Worm (Caenorhabditis elegans): ENCODE results near the gene gbh-2.
A peak's percentile ranks its signal among the peaks of the same experiment; 100 is the strongest.

The gbh-2 gene

ce11 chrII:8456681-8457389 is 28.8 kb upstream of the gbh-2 start:
- TF ChIP-seq dao-5 (tag; optimal IDR thresholded peaks at IDR 0.05) (no peak), him-1 (tag; optimal IDR thresholded peaks at IDR 0.05) (no peak), W03F9.2 (tag; optimal IDR thresholded peaks at IDR 0.05) (no peak)

- TF ChIP-seq him-1 (tag; optimal IDR thresholded peaks at IDR 0.05) (no peak), dao-5 (tag; optimal IDR thresholded peaks at IDR 0.05) (no peak), W03F9.2 (tag; optimal IDR thresholded peaks at IDR 0.05) (no peak)
These were observed 28.2 kb upstream of the gbh-2 start, which contains the start of gene zyg-9 for ce11 chrII:8457438-8457837. Gene zyg-9 (plus strand): TSS chrII:8457818.

ce11 chrII:8464448-8464898 is 21.2 kb upstream of the gbh-2 start, which contains the start of gene fars-3:
Gene fars-3 (plus strand): TSS chrII:8464848.
- no peak for TF ChIP-seq dao-5 (tag; optimal IDR thresholded peaks at IDR 0.05)
- TF ChIP-seq W03F9.2 (tag; optimal IDR thresholded peaks at IDR 0.05) = peak; percentile 48
- no peak for TF ChIP-seq him-1 (tag; optimal IDR thresholded peaks at IDR 0.05)

ce11 chrII:8466874-8467273 is 18.8 kb upstream of the gbh-2 start, which contains the start of gene F22B5.10:
Gene F22B5.10 (plus strand): TSS chrII:8467174.
- no peak for TF ChIP-seq dao-5 (tag; optimal IDR thresholded peaks at IDR 0.05)
- no peak for TF ChIP-seq W03F9.2 (tag; optimal IDR thresholded peaks at IDR 0.05)
- no peak for TF ChIP-seq him-1 (tag; optimal IDR thresholded peaks at IDR 0.05)

ce11 chrII:8467809-8468208 is 17.9 kb upstream of the gbh-2 start, which contains the start of gene M05D6.2:
Gene M05D6.2 (plus strand): TSS chrII:8468109.
- TF ChIP-seq W03F9.2 (tag; optimal IDR thresholded peaks at IDR 0.05) = no peak
- no peak for TF ChIP-seq dao-5 (tag; optimal IDR thresholded peaks at IDR 0.05)
- no peak for TF ChIP-seq him-1 (tag; optimal IDR thresholded peaks at IDR 0.05)

ce11 chrII:8471139-8471538 is 14.5 kb upstream of the gbh-2 start, which contains the start of gene M05D6.8:
Gene M05D6.8 (minus strand): TSS chrII:8471239.
- TF ChIP-seq W03F9.2 (tag; optimal IDR thresholded peaks at IDR 0.05) (no peak), dao-5 (tag; optimal IDR thresholded peaks at IDR 0.05) (no peak), him-1 (tag; optimal IDR thresholded peaks at IDR 0.05) (no peak)

ce11 chrII:8472916-8473315 is 12.8 kb upstream of the gbh-2 start:
- TF ChIP-seq W03F9.2 (tag; optimal IDR thresholded peaks at IDR 0.05) (no peak), him-1 (tag; optimal IDR thresholded peaks at IDR 0.05) (no peak), dao-5 (tag; optimal IDR thresholded peaks at IDR 0.05) (no peak)

- TF ChIP-seq dao-5 (tag; optimal IDR thresholded peaks at IDR 0.05) (no peak), W03F9.2 (tag; optimal IDR thresholded peaks at IDR 0.05) (no peak), him-1 (tag; optimal IDR thresholded peaks at IDR 0.05) (no peak)
These were observed 10.3 kb upstream of the gbh-2 start, which contains the start of the genes M05D6.1 and M05D6.3 for ce11 chrII:8475306-8475822. Gene M05D6.1 (minus strand): TSS chrII:8475406. Gene M05D6.3 (plus strand): TSS chrII:8475772.

- TF ChIP-seq W03F9.2 (tag; optimal IDR thresholded peaks at IDR 0.05) (no peak), dao-5 (tag; optimal IDR thresholded peaks at IDR 0.05) (no peak), him-1 (tag; optimal IDR thresholded peaks at IDR 0.05) (no peak)
These were observed 6.3 kb upstream of the gbh-2 start for ce11 chrII:8479337-8479736.

- TF ChIP-seq him-1 (tag; optimal IDR thresholded peaks at IDR 0.05) = no peak
- no peak for TF ChIP-seq dao-5 (tag; optimal IDR thresholded peaks at IDR 0.05)
- TF ChIP-seq W03F9.2 (tag; optimal IDR thresholded peaks at IDR 0.05) = no peak
These were observed 5.5 kb upstream of the gbh-2 start, which contains the start of gene lact-4 for ce11 chrII:8480166-8480565. Gene lact-4 (minus strand): TSS chrII:8480478.

ce11 chrII:8481033-8481708 is 4.5 kb upstream of the gbh-2 start:
- TF ChIP-seq W03F9.2 (tag; optimal IDR thresholded peaks at IDR 0.05) (peak; percentile 13), dao-5 (tag; optimal IDR thresholded peaks at IDR 0.05) (no peak)

- TF ChIP-seq dao-5 (tag; optimal IDR thresholded peaks at IDR 0.05) (no peak), W03F9.2 (tag; optimal IDR thresholded peaks at IDR 0.05) (no peak), him-1 (tag; optimal IDR thresholded peaks at IDR 0.05) (no peak)
These were observed 3.9 kb upstream of the gbh-2 start, which contains the start of gene M05D6.5 for ce11 chrII:8481731-8482253. Gene M05D6.5 (minus strand): TSS chrII:8482203.

- TF ChIP-seq dao-5 (tag; optimal IDR thresholded peaks at IDR 0.05) (no peak), him-1 (tag; optimal IDR thresholded peaks at IDR 0.05) (no peak), W03F9.2 (tag; optimal IDR thresholded peaks at IDR 0.05) (no peak)
These were observed 2.4 kb upstream of the gbh-2 start for ce11 chrII:8483124-8483792.

Measured in whole organism, L4/young adult.